Fruit fly (Drosophila melanogaster) whole organism, embryonic: ENCODE data around the gene Ccdc114.

ENCODE experiments used
- ATbp ChIP-seq: fragments of 200-800 bp; sonication (Bioruptor generic); optimal IDR thresholded peaks from 2 replicates; lab custom pipeline; 2017; ENCODE audit warnings: missing biosample characterization, mild to moderate bottlenecking, missing genetic modification characterization, missing genetic modification reagents
- Blimp-1 ChIP-seq: fragments of 200-800 bp; sonication (Bioruptor generic); optimal IDR thresholded peaks from 3 replicates; lab custom pipeline; 2018; ENCODE audit warnings: missing biosample characterization, missing genetic modification characterization, mild to moderate bottlenecking, moderate library complexity, missing genetic modification reagents
- BtbVII ChIP-seq: fragments of 200-800 bp; sonication (Bioruptor generic); optimal IDR thresholded peaks from 3 replicates; lab custom pipeline; 2017; ENCODE audit warnings: missing biosample characterization, mild to moderate bottlenecking, missing genetic modification characterization
- CG10321 ChIP-seq: fragments of 200-800 bp; sonication (Bioruptor generic); IDR thresholded peaks from 2 replicates; pipeline ENCODE4 v1.3.6; 2022; ENCODE audit warnings: missing biosample characterization, missing genetic modification characterization
- CG12219 ChIP-seq: fragments of 200-800 bp; sonication (Bioruptor generic); optimal IDR thresholded peaks from 3 replicates; lab custom pipeline; 2018; ENCODE audit warnings: missing biosample characterization, mild to moderate bottlenecking, missing genetic modification characterization
- CG12659 ChIP-seq: fragments of 200-800 bp; sonication (Bioruptor generic); optimal IDR thresholded peaks from 3 replicates; lab custom pipeline; 2017; ENCODE audit warnings: mild to moderate bottlenecking, missing biosample characterization, missing genetic modification reagents, missing genetic modification characterization
- CG14860 ChIP-seq: fragments of 200-800 bp; sonication (Bioruptor generic); IDR thresholded peaks from 3 replicates; pipeline ENCODE4 v1.3.6; 2022; ENCODE audit warnings: missing biosample characterization, missing genetic modification characterization; ENCODE audit not compliant: partially characterized antibody
- CG15073 ChIP-seq: fragments of 200-800 bp; sonication (Bioruptor generic); optimal IDR thresholded peaks from 2 replicates; lab custom pipeline; 2016; ENCODE audit warnings: missing biosample characterization, missing genetic modification characterization
- CG1832 ChIP-seq: fragments of 200-800 bp; sonication (Bioruptor generic); optimal IDR thresholded peaks from 2 replicates; lab custom pipeline; 2017; ENCODE audit warnings: missing biosample characterization, mild to moderate bottlenecking, missing genetic modification characterization, inconsistent platforms
- CG18599 ChIP-seq: fragments of 200-800 bp; sonication (Bioruptor generic); optimal IDR thresholded peaks from 3 replicates; lab custom pipeline; 2017; ENCODE audit warnings: missing biosample characterization, missing genetic modification characterization, mild to moderate bottlenecking, moderate library complexity, missing genetic modification reagents
- CG30403 ChIP-seq: fragments of 200-800 bp; sonication (Bioruptor generic); optimal IDR thresholded peaks from 3 replicates; lab custom pipeline; 2016; ENCODE audit warnings: missing biosample characterization, missing genetic modification characterization
- CG34224 ChIP-seq: fragments of 200-800 bp; sonication (Bioruptor generic); IDR thresholded peaks from 3 replicates; pipeline ENCODE4 v1.3.6; 2022; ENCODE audit warnings: missing biosample characterization, missing genetic modification characterization; ENCODE audit not compliant: partially characterized antibody
- CG4282 ChIP-seq: fragments of 200-800 bp; sonication (Bioruptor generic); optimal IDR thresholded peaks from 2 replicates; lab custom pipeline; 2016; ENCODE audit warnings: missing biosample characterization, missing genetic modification characterization
- CG4360 ChIP-seq: fragments of 200-800 bp; sonication (Bioruptor generic); IDR thresholded peaks from 2 replicates; pipeline ENCODE4 v1.3.6; 2022; ENCODE audit warnings: missing biosample characterization, missing genetic modification characterization
- CG5180 ChIP-seq: fragments of 200-800 bp; sonication (Bioruptor generic); optimal IDR thresholded peaks from 3 replicates; lab custom pipeline; 2017; ENCODE audit warnings: missing biosample characterization, missing genetic modification characterization, mild to moderate bottlenecking, moderate library complexity, missing genetic modification reagents
- CG6175 ChIP-seq: fragments of 200-800 bp; sonication (Bioruptor generic); IDR thresholded peaks from 3 replicates; pipeline ENCODE4 v1.3.6; 2022; ENCODE audit warnings: missing biosample characterization, missing genetic modification characterization
- CG8388 ChIP-seq: fragments of 200-800 bp; sonication (Bioruptor generic); optimal IDR thresholded peaks from 2 replicates; lab custom pipeline; 2019; ENCODE audit warnings: missing biosample characterization, mild to moderate bottlenecking, missing genetic modification characterization, moderate library complexity
- CG9932 ChIP-seq: fragments of 200-800 bp; sonication (Bioruptor generic); IDR thresholded peaks from 2 replicates; pipeline ENCODE4 v1.3.6; 2022; ENCODE audit warnings: missing biosample characterization, missing genetic modification characterization
- Ets65A ChIP-seq: fragments of 200-800 bp; sonication (Bioruptor generic); peaks from one replicate; lab custom pipeline; 2016; ENCODE audit warnings: missing biosample characterization, missing genetic modification characterization
- Hr39 ChIP-seq: fragments of >200 bp; optimal IDR thresholded peaks from 2 replicates; lab custom pipeline; 2017
- Hsf ChIP-seq: fragments of 200-800 bp; sonication (Bioruptor generic); optimal IDR thresholded peaks from 3 replicates; lab custom pipeline; 2016; ENCODE audit warnings: missing biosample characterization, missing genetic modification characterization
- Lhr ChIP-seq: fragments of 200-800 bp; sonication (Bioruptor generic); optimal IDR thresholded peaks from 3 replicates; lab custom pipeline; 2017; ENCODE audit warnings: mild to moderate bottlenecking, missing biosample characterization, missing genetic modification reagents, missing genetic modification characterization
- Lim3 ChIP-seq: fragments of 200-800 bp; sonication (Bioruptor generic); IDR thresholded peaks from 2 replicates; pipeline ENCODE4 v1.3.6; 2022; ENCODE audit warnings: missing biosample characterization, missing genetic modification characterization
- Myb ChIP-seq: fragments of 200-800 bp; sonication (Bioruptor generic); optimal IDR thresholded peaks from 2 replicates; lab custom pipeline; 2016; ENCODE audit warnings: missing biosample characterization, missing genetic modification characterization
- Nf-YC ChIP-seq: fragments of 200-800 bp; optimal IDR thresholded peaks from 3 replicates; lab custom pipeline; 2019; ENCODE audit warnings: missing biosample characterization, mild to moderate bottlenecking, missing genetic modification characterization, moderate library complexity
- Vsx1 ChIP-seq: fragments of 200-800 bp; sonication (Bioruptor generic); optimal IDR thresholded peaks from 2 replicates; lab custom pipeline; 2017; ENCODE audit warnings: missing biosample characterization, mild to moderate bottlenecking, missing genetic modification characterization, missing genetic modification reagents
- cas ChIP-seq: fragments of 200-800 bp; sonication (Bioruptor generic); IDR thresholded peaks from 2 replicates; pipeline ENCODE4 v1.3.6; 2022; ENCODE audit warnings: missing biosample characterization, missing genetic modification characterization
- crol ChIP-seq: fragments of 200-800 bp; sonication (Bioruptor generic); IDR thresholded peaks from 2 replicates; pipeline ENCODE4 v1.3.6; 2022; ENCODE audit warnings: missing biosample characterization, missing genetic modification characterization
- cwo ChIP-seq: fragments of 200-800 bp; sonication (Bioruptor generic); optimal IDR thresholded peaks from 3 replicates; lab custom pipeline; 2017; ENCODE audit warnings: missing biosample characterization, missing genetic modification characterization, mild to moderate bottlenecking, moderate library complexity, missing genetic modification reagents
- danr ChIP-seq: fragments of 200-800 bp; sonication (Bioruptor generic); IDR thresholded peaks from 2 replicates; pipeline ENCODE4 v1.3.6; 2022; ENCODE audit warnings: missing biosample characterization, missing genetic modification characterization
- dimm ChIP-seq: fragments of 200-800 bp; sonication (Bioruptor generic); IDR thresholded peaks from 2 replicates; pipeline ENCODE4 v1.3.6; 2022; ENCODE audit warnings: missing biosample characterization, missing genetic modification characterization
- ewg ChIP-seq: fragments of 200-800 bp; sonication (Bioruptor generic); optimal IDR thresholded peaks from 3 replicates; lab custom pipeline; 2017; ENCODE audit warnings: mild to moderate bottlenecking, missing biosample characterization, missing genetic modification reagents, missing genetic modification characterization
- fd96Cb ChIP-seq: fragments of 200-800 bp; sonication (Bioruptor generic); optimal IDR thresholded peaks from 2 replicates; lab custom pipeline; 2018; ENCODE audit warnings: missing biosample characterization, mild to moderate bottlenecking, missing genetic modification characterization, moderate library complexity
- fru ChIP-seq: fragments of >200 bp; optimal IDR thresholded peaks from 2 replicates; lab custom pipeline; 2017
- grau ChIP-seq: fragments of 200-800 bp; optimal IDR thresholded peaks from 3 replicates; lab custom pipeline; 2019; ENCODE audit warnings: missing biosample characterization, mild to moderate bottlenecking, missing genetic modification characterization, moderate library complexity
- gsb ChIP-seq: fragments of 200-800 bp; sonication (Bioruptor generic); IDR thresholded peaks from 2 replicates; pipeline ENCODE4 v1.3.6; 2022; ENCODE audit warnings: missing biosample characterization, missing genetic modification characterization
- h ChIP-seq: fragments of >200 bp; optimal IDR thresholded peaks from 2 replicates; lab custom pipeline; 2017
- kah ChIP-seq: fragments of 200-800 bp; sonication (Bioruptor generic); optimal IDR thresholded peaks from 2 replicates; lab custom pipeline; 2018; ENCODE audit warnings: missing biosample characterization, mild to moderate bottlenecking, missing genetic modification characterization
- kay ChIP-seq: fragments of 200-800 bp; sonication (Bioruptor generic); optimal IDR thresholded peaks from 2 replicates; lab custom pipeline; 2016; ENCODE audit warnings: missing biosample characterization, missing genetic modification characterization
- lilli ChIP-seq: fragments of 200-800 bp; sonication (Bioruptor generic); optimal IDR thresholded peaks from 3 replicates; lab custom pipeline; 2016; ENCODE audit warnings: missing biosample characterization, missing genetic modification characterization
- nau ChIP-seq: fragments of 200-800 bp; sonication (Bioruptor generic); optimal IDR thresholded peaks from 3 replicates; lab custom pipeline; 2017; ENCODE audit warnings: missing biosample characterization, mild to moderate bottlenecking, missing genetic modification characterization, missing genetic modification reagents
- pan ChIP-seq, 4 experiments: fragments of >200 bp in 3 of 4; fragments of 200-800 bp in 1 of 4; sonication (Bioruptor generic) in 1 of 4; optimal IDR thresholded peaks in 3 of 4; IDR thresholded peaks in 1 of 4; 2 replicates each; pipeline versions ENCODE4 v1.3.6 to Lab custom; 2017 to 2022; ENCODE audit warnings: missing biosample characterization in 2 of 4, missing genetic modification characterization in 2 of 4, mixed read lengths in 1 of 4
- pb ChIP-seq: fragments of 200-800 bp; sonication (Bioruptor generic); optimal IDR thresholded peaks from 3 replicates; lab custom pipeline; 2016; ENCODE audit warnings: missing biosample characterization, missing genetic modification characterization
- prd ChIP-seq, 3 experiments: fragments of >200 bp in 2 of 3; fragments of 200-800 bp in 1 of 3; sonication (Bioruptor generic) in 1 of 3; optimal IDR thresholded peaks in 2 of 3; IDR thresholded peaks in 1 of 3; 2 replicates in 2 of 3; 3 replicates in 1 of 3; pipeline versions ENCODE4 v1.3.6 to Lab custom; 2017 to 2022; ENCODE audit warnings: missing biosample characterization in 1 of 3, missing genetic modification characterization in 1 of 3
- ranshi ChIP-seq: fragments of 200-800 bp; sonication (Bioruptor generic); IDR thresholded peaks from 2 replicates; pipeline ENCODE4 v1.3.6; 2022; ENCODE audit warnings: missing biosample characterization, missing genetic modification characterization
- scrt ChIP-seq: fragments of 200-800 bp; sonication (Bioruptor generic); optimal IDR thresholded peaks from 2 replicates; lab custom pipeline; 2018; ENCODE audit warnings: missing biosample characterization, mild to moderate bottlenecking, missing genetic modification characterization, moderate library complexity
- usp ChIP-seq: fragments of >200 bp; optimal IDR thresholded peaks from 2 replicates; lab custom pipeline; 2017; ENCODE audit warnings: missing biosample characterization, missing genetic modification characterization
- z ChIP-seq: fragments of 200-800 bp; sonication (Bioruptor generic); IDR thresholded peaks from 3 replicates; pipeline ENCODE4 v1.3.6; 2022; ENCODE audit warnings: missing biosample characterization, missing genetic modification characterization

Ccdc114 gene

DNA sequence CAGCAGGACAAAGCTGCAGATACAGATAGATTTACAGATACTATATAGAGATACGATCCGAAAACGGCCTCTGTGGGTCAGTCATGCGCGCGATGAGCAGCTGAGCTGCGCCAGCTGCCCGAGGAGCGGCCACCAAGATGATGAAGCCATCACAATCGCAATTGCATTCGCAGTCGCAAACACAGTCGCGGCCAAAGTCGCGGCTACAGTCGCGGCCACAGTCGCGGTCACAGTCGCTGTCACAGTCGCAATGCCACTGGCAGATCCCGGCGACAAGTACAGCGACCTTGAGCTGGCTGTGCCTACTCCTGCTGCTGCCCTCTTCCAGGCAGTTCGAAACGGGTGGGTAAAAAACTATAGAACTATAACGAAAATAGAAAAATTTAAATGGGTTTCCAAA is 29.6 kb downstream of the Ccdc114 start:
- TF ChIP-seq nau (GFP tag; lab: Kevin White, UChicago): no peak
- TF ChIP-seq CG15073 (GFP tag; lab: Kevin White, UChicago): peak; percentile 99
- no peak for TF ChIP-seq CG14860
- TF ChIP-seq usp (GFP tag; lab: Kevin White, UChicago): no peak
- TF ChIP-seq danr (GFP tag; lab: Robert Waterston, UW): no peak
- TF ChIP-seq CG10321 (GFP tag; lab: Robert Waterston, UW): no peak
- no peak for TF ChIP-seq dimm (GFP tag; lab: Robert Waterston, UW)
- TF ChIP-seq Ets65A: peak; percentile 36
- TF ChIP-seq Myb (GFP tag; lab: Kevin White, UChicago): no peak
- TF ChIP-seq CG12219 (GFP tag; lab: Kevin White, UChicago): no peak
- TF ChIP-seq gsb (GFP tag; lab: Robert Waterston, UW): peak; percentile 14; the same call in 1 of the 2 replicates
- no peak for TF ChIP-seq kay (GFP tag; lab: Kevin White, UChicago)
- TF ChIP-seq Vsx1 (GFP tag; lab: Kevin White, UChicago): no peak
- TF ChIP-seq h (lab: Kevin White, UChicago): peak; percentile 66
- TF ChIP-seq CG4282 (GFP tag; lab: Kevin White, UChicago): no peak
- no peak for TF ChIP-seq cwo (GFP tag; lab: Kevin White, UChicago)
- TF ChIP-seq CG12659 (GFP tag; lab: Kevin White, UChicago): no peak
- no peak for TF ChIP-seq crol (GFP tag; lab: Robert Waterston, UW)
- no peak for TF ChIP-seq ATbp (GFP tag; lab: Kevin White, UChicago)
- TF ChIP-seq prd (optimal IDR thresholded peaks at IDR 0.05; lab: Kevin White, UChicago): no peak
- TF ChIP-seq prd (GFP tag; IDR thresholded peaks at IDR 0.05; lab: Robert Waterston, UW): 0 out of 3 replicates have a peak, but pooled peaks have one; percentile 18
- no peak for TF ChIP-seq ranshi (GFP tag; lab: Robert Waterston, UW)
- TF ChIP-seq pan (optimal IDR thresholded peaks at IDR 0.05; lab: Kevin White, UChicago): no peak
- no peak for TF ChIP-seq pan (GFP tag; optimal IDR thresholded peaks at IDR 0.05 in 1 of 2, IDR thresholded peaks at IDR 0.05 in 1 of 2)
- TF ChIP-seq CG6175 (GFP tag; lab: Robert Waterston, UW): no peak
- TF ChIP-seq z (GFP tag; lab: Robert Waterston, UW): no peak
- TF ChIP-seq grau (tag; lab: Kevin White, UChicago): no peak
- no peak for TF ChIP-seq CG5180 (GFP tag; lab: Kevin White, UChicago)

DNA sequence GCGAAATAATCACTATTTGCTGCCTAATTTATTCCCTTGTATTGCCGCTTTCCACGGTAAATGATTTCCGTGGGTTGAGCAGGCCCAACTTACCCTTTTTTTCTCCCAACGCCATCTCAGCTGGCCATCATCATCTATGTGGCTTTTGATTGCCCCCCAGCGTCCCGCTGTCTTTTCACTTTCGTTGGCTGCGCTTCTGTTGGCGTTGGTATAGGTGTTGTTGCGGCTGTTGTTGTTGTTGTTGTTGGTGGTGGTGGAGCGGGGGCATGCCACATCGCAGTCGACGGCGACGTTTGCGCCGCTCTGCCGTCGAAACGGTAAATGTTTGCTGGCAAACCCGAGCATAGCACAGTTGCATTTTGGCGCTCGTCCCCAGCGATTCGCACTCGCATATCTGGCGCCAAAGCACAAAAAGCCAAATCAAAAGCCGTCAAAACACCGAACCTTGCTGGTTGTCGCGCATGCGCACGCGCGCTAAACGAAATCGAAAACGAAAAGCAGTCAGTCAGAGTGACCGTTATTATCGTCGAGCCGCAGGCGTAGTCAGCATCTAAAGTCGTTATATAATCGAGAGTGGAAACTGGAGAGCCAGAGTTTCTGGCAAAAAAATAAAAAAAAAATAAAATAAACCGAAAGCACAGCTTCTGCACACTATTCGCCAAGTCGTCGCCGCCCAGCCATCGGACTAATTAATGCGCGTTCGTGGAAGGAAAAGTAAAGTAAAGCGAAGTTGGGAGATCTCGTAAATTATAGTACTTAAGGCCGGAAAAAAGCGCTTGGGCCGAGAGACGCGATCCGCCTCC is 30.3 kb downstream of the Ccdc114 start, which contains the start of gene CG14892:
TSS of gene CG14892 (plus strand) at position 359 of the 803 bp plus-strand sequence.
- TF ChIP-seq Lim3 (GFP tag; lab: Robert Waterston, UW): no peak
- TF ChIP-seq CG4360 (GFP tag; lab: Robert Waterston, UW): peak; percentile 78
- no peak for TF ChIP-seq CG30403 (GFP tag; lab: Kevin White, UChicago)
- no peak for TF ChIP-seq CG18599 (GFP tag; lab: Kevin White, UChicago)
- peak; percentile 94 for TF ChIP-seq Hr39
- no peak for TF ChIP-seq Nf-YC (tag; lab: Kevin White, UChicago)
- no peak for TF ChIP-seq Hsf
- no peak for TF ChIP-seq ranshi (GFP tag; lab: Robert Waterston, UW)
- peak; percentile 96 for TF ChIP-seq Blimp-1 (GFP tag; lab: Kevin White, UChicago)
- TF ChIP-seq fru (lab: Kevin White, UChicago): no peak
- peak; percentile 23; the same call in 1 of the 2 replicates for TF ChIP-seq crol (GFP tag; lab: Robert Waterston, UW)
- TF ChIP-seq CG34224: no peak
- TF ChIP-seq CG1832 (GFP tag; lab: Kevin White, UChicago): no peak
- TF ChIP-seq ewg (GFP tag; lab: Kevin White, UChicago): no peak
- no peak for TF ChIP-seq kay (GFP tag; lab: Kevin White, UChicago)
- no peak for TF ChIP-seq fd96Cb (tag; lab: Kevin White, UChicago)
- no peak for TF ChIP-seq pb (GFP tag; lab: Kevin White, UChicago)
- TF ChIP-seq Ets65A: peak; percentile 58
- no peak for TF ChIP-seq BtbVII (GFP tag; lab: Kevin White, UChicago)
- TF ChIP-seq lilli (GFP tag; lab: Kevin White, UChicago): no peak
- TF ChIP-seq grau (tag; lab: Kevin White, UChicago): no peak
- no peak for TF ChIP-seq scrt (GFP tag; lab: Kevin White, UChicago)
- TF ChIP-seq Lhr (GFP tag; lab: Kevin White, UChicago): no peak
- no peak for TF ChIP-seq CG8388 (GFP tag; lab: Kevin White, UChicago)
- TF ChIP-seq cas (GFP tag; lab: Robert Waterston, UW): no peak
- TF ChIP-seq kah: no peak
- 0 out of 2 replicates have a peak, but pooled peaks have one; percentile 11 for TF ChIP-seq CG9932 (GFP tag; lab: Robert Waterston, UW)
